Worm (Caenorhabditis elegans): ENCODE results near the gene F49E12.8.

- TF ChIP-seq klf-2 (GFP tag; conservative IDR thresholded peaks at IDR 0.05) (no peak), T22C8.4 (GFP tag; IDR thresholded peaks at IDR 0.05) (no peak), ztf-23 (GFP tag; IDR thresholded peaks at IDR 0.05) (no peak), cog-1 (tag; optimal IDR thresholded peaks at IDR 0.05) (no peak), tab-1 (GFP tag; IDR thresholded peaks at IDR 0.05) (no peak), flt-1 (GFP tag; IDR thresholded peaks at IDR 0.05) (no peak), med-1 (GFP tag; optimal IDR thresholded peaks at IDR 0.05; ENCODE audit: insufficient read depth) (no peak), ref-1 (GFP tag; conservative IDR thresholded peaks at IDR 0.05) (no peak), ztf-29 (GFP tag; IDR thresholded peaks at IDR 0.05) (no peak)
Observed at ce11 chrII:8407491-8407890, 13.4 kb upstream of the F49E12.8 start, which contains the start of gene sra-13.

All from whole organism, midembryonic.